Worm (Caenorhabditis elegans) whole organism, early embryonic: Measurements from ENCODE around the gene sdc-3.

Experiments
- ama-1 ChIP-seq: fragments of 150-350 bp; optimal IDR thresholded peaks from 2 replicates; lab custom pipeline; 2014
- ets-7 ChIP-seq: sonication (generic microtip); optimal IDR thresholded peaks from 2 replicates; lab custom pipeline; 2016; ENCODE audit warnings: missing genotype, missing genetic modification characterization, missing compliant biosample characterization
- flt-1 ChIP-seq: fragments of 200-800 bp; sonication (Bioruptor generic); IDR thresholded peaks from 2 replicates; pipeline ENCODE4 v1.3.6; 2022; ENCODE audit warnings: missing genetic modification characterization, missing compliant biosample characterization
- hmg-4 ChIP-seq: fragments of 200-800 bp; sonication (Bioruptor generic); optimal IDR thresholded peaks from 2 replicates; lab custom pipeline; 2018; ENCODE audit warnings: mild to moderate bottlenecking, missing genetic modification characterization, missing compliant biosample characterization

DNA sequence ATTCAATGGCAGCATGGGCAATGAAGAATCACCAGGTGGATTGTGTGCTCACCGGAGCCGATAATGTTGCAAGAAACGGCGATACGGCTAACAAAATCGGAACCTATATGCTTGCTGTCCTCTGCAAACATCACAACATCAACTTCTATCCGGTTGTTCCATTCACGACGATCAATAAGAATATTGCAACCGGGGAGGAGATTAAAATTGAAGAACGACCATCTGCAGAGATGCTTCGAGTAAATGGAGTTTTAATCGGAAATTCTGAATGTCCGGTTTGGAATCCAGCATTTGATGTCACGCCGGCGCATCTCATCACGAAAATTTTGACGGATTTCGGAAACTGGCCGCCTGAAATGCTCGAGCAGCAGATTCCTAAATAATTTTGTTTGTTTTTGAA is 35.7 kb upstream of the sdc-3 start:
- no peak for TF ChIP-seq ama-1 (lab: Kevin White, UChicago)
- no peak for TF ChIP-seq hmg-4 (GFP tag; lab: Kevin White, UChicago)
- no peak for TF ChIP-seq flt-1
- no peak for TF ChIP-seq ets-7 (tag; lab: Kevin White, UChicago)
